Worm (Caenorhabditis elegans): ENCODE data around the gene cpb-1.

cpb-1 gene

DNA sequence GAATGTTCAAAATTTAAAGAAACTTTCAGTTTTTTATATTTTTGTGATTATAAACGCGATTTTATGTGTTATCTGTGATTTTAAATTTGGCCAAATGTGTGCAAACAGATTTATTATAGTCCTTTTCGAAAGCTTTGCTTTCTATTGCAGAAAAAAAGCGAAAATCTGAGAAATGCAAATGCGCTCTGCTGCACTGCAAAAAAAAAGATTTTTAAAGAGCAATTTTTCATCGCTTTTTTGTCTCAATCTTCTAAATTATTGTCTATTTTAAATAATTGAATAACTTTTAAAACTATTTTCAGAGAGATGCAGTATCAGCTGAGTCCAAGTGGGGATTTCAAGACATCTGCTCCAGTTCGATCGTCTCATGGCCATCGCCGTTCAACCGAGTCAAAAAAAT lies at the start of gene cpb-1:
TSS of gene cpb-1 (plus strand) at position 301 of the 400 bp plus-strand sequence.
- no peak for TF ChIP-seq zip-5 (tag; optimal IDR thresholded peaks at IDR 0.05)
- no peak for TF ChIP-seq unc-55 (GFP tag; optimal IDR thresholded peaks at IDR 0.05)
- no peak for TF ChIP-seq C08G9.2 (tag; optimal IDR thresholded peaks at IDR 0.05)
- no peak for TF ChIP-seq fkh-10 (GFP tag; optimal IDR thresholded peaks at IDR 0.05)
- TF ChIP-seq lim-6 (tag; optimal IDR thresholded peaks at IDR 0.05), result no peak
- TF ChIP-seq hlh-30 (tag; optimal IDR thresholded peaks at IDR 0.05; ENCODE audit: insufficient read depth), result no peak
- TF ChIP-seq ceh-31 (tag; optimal IDR thresholded peaks at IDR 0.05), result no peak
- no peak for TF ChIP-seq ceh-34 (tag; optimal IDR thresholded peaks at IDR 0.05)
- TF ChIP-seq dmd-4 (tag; optimal IDR thresholded peaks at IDR 0.05; ENCODE audit: borderline replicate concordance), result no peak
- TF ChIP-seq ref-2 (tag; optimal IDR thresholded peaks at IDR 0.05), result no peak
- no peak for TF ChIP-seq ztf-16 (tag; optimal IDR thresholded peaks at IDR 0.05)
- no peak for TF ChIP-seq pag-3 (tag; optimal IDR thresholded peaks at IDR 0.05; ENCODE audit: borderline replicate concordance)
- TF ChIP-seq pqm-1 (tag; optimal IDR thresholded peaks at IDR 0.05), result no peak
- TF ChIP-seq sox-4 (tag; optimal IDR thresholded peaks at IDR 0.05), result no peak
- TF ChIP-seq ceh-30 (tag; optimal IDR thresholded peaks at IDR 0.05), result no peak
- TF ChIP-seq F13H6.1 (tag; optimal IDR thresholded peaks at IDR 0.05), result no peak
- TF ChIP-seq ceh-48 (tag; optimal IDR thresholded peaks at IDR 0.05), result no peak
- TF ChIP-seq pax-1 (tag; optimal IDR thresholded peaks at IDR 0.05), result no peak
- no peak for TF ChIP-seq pros-1 (tag; optimal IDR thresholded peaks at IDR 0.05)

DNA sequence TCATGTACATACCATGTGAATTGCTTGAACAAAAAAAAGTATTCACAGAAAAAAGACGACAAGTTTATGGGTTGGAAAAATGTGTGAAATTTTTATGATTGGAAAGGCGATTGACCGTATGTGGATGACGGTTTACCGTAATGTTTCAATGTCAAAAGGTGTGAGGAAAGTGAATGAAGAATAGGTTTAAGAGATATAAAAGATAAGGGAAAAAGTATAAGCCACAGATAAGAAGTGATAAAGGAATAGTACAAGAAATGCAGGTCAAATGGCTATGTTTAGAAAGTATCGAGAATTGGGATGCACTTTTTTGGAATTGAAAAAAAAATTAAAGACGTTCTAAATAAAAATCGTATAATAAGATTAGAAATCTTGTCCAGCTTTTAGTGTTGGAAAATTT lies 44.3 kb upstream of the cpb-1 start:
- TF ChIP-seq ceh-31 (tag; optimal IDR thresholded peaks at IDR 0.05) (no peak), ets-4 (tag; optimal IDR thresholded peaks at IDR 0.05) (no peak), ceh-9 (tag; optimal IDR thresholded peaks at IDR 0.05) (no peak), elt-4 (tag; optimal IDR thresholded peaks at IDR 0.05) (no peak), ceh-18 (tag; optimal IDR thresholded peaks at IDR 0.05) (no peak), K02D7.2 (tag; optimal IDR thresholded peaks at IDR 0.05) (no peak), zip-5 (tag; optimal IDR thresholded peaks at IDR 0.05) (no peak)

DNA sequence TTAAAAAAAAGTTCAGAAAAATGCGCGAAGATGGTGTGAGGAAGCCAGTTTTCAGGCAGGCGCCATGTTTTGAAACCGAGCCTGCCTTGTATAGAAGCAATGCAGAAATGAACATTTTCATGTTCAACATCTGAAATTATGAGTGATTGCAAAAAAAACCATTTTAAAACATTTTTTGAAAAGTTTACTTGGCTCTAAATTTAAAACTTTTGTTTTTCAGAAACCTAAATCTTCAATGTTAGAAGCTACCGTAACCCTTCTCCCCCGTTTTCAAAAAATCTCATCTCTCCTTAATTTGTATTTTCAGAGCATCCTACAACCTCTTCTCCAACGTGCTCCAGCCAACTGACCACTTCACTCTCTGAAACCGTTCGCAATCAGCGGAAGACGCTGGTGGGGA lies 40.6 kb upstream of the cpb-1 start, which contains the start of gene fozi-1:
TSS of gene fozi-1 (plus strand) at position 301 of the 400 bp plus-strand sequence.
- no peak for TF ChIP-seq ama-1 (optimal IDR thresholded peaks at IDR 0.05)

DNA sequence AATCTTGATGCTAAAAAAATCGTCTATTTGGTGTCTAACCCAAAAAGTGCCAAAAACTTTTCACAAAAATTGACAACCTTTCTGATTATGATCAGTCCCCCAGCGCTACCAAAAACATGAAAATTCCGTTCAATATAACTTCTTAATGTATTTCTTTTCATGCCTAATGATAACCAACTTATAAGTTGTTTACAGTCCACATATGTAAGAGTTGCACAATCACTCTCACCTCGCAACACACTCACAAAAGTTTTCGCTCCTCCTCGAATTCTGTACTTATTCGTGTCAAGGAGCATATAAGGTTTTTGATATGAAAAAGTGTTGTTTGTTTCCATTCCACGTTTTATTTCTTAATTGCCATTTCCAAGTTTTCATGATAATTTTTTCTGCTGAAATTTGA lies 33.6 kb upstream of the cpb-1 start:
- TF ChIP-seq madf-2 (tag; optimal IDR thresholded peaks at IDR 0.05) (no peak), ceh-34 (tag; optimal IDR thresholded peaks at IDR 0.05) (no peak), eyg-1 (tag; optimal IDR thresholded peaks at IDR 0.05) (no peak), sdc-2 (tag; optimal IDR thresholded peaks at IDR 0.05) (no peak), ceh-48 (tag; optimal IDR thresholded peaks at IDR 0.05) (no peak), tbx-2 (tag; optimal IDR thresholded peaks at IDR 0.05) (no peak)

DNA sequence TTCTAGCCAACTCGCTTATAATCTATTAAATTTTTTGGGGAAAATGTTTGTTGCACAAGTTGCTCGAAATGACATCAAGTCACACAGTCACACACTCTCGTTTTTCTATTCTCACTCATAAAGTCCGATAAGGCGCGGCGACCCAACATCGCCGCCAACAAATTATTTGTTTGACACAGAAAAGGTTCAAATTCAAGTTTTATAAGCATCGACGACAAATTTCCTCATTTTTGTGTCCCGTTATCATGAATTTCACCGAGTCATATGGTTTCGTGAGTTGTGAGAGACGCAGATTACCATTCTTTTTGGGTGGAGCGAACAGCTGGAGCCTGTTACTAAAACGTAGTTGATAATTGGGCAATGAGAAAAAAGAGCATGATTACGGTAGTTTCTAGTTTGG lies 32.3 kb upstream of the cpb-1 start:
- no peak for TF ChIP-seq hlh-6 (tag; optimal IDR thresholded peaks at IDR 0.05)
- no peak for TF ChIP-seq ceh-6 (GFP tag; optimal IDR thresholded peaks at IDR 0.05)
- TF ChIP-seq unc-42 (tag; optimal IDR thresholded peaks at IDR 0.05), result no peak
- no peak for TF ChIP-seq madf-2 (tag; optimal IDR thresholded peaks at IDR 0.05)
- TF ChIP-seq odd-2 (tag; optimal IDR thresholded peaks at IDR 0.05), result no peak
- no peak for TF ChIP-seq hlh-15 (tag; optimal IDR thresholded peaks at IDR 0.05)
- no peak for TF ChIP-seq unc-3 (GFP tag; conservative IDR thresholded peaks at IDR 0.05)
- no peak for TF ChIP-seq unc-3 (tag; optimal IDR thresholded peaks at IDR 0.05)
- TF ChIP-seq rnt-1 (tag; optimal IDR thresholded peaks at IDR 0.05), result no peak
- TF ChIP-seq ceh-31 (tag; optimal IDR thresholded peaks at IDR 0.05), result no peak
- TF ChIP-seq zip-5 (tag; optimal IDR thresholded peaks at IDR 0.05), result no peak
- TF ChIP-seq tbx-7 (tag; optimal IDR thresholded peaks at IDR 0.05), result no peak
- no peak for TF ChIP-seq che-1 (tag; optimal IDR thresholded peaks at IDR 0.05)
- TF ChIP-seq C08G9.2 (tag; optimal IDR thresholded peaks at IDR 0.05), result no peak
- TF ChIP-seq ceh-30 (tag; optimal IDR thresholded peaks at IDR 0.05), result no peak
- no peak for TF ChIP-seq hlh-30 (tag; optimal IDR thresholded peaks at IDR 0.05; ENCODE audit: insufficient read depth)
- TF ChIP-seq nhr-232 (tag; optimal IDR thresholded peaks at IDR 0.05), result no peak
- no peak for TF ChIP-seq F13H6.1 (tag; optimal IDR thresholded peaks at IDR 0.05)
- no peak for TF ChIP-seq ceh-48 (tag; optimal IDR thresholded peaks at IDR 0.05)
- no peak for TF ChIP-seq pha-4 (tag; optimal IDR thresholded peaks at IDR 0.05)
